Worm (Caenorhabditis elegans): Measurements from ENCODE around the gene cec-4.

- no peak for TF ChIP-seq snpc-4 (tag; optimal IDR thresholded peaks at IDR 0.05)
- TF ChIP-seq ZK546.5 (tag; optimal IDR thresholded peaks at IDR 0.05), result no peak
- no peak for TF ChIP-seq lsy-2 (tag; optimal IDR thresholded peaks at IDR 0.05)
Measured at ce11 chrIV:7588631-7589030, 13.1 kb downstream of the cec-4 start, which contains the start of gene cla-1.
